Fruit fly (Drosophila melanogaster) whole organism, prepupa: ENCODE measurements around the gene CG9259.

Source experiments
- CG10631 ChIP-seq: fragments of 200-800 bp; sonication (Bioruptor generic); optimal IDR thresholded peaks from 2 replicates; lab custom pipeline; 2016; ENCODE audit warnings: missing biosample characterization, missing genetic modification characterization
- CG6854 ChIP-seq: fragments of 200-800 bp; sonication (Bioruptor generic); optimal IDR thresholded peaks from 2 replicates; lab custom pipeline; 2017; ENCODE audit warnings: missing biosample characterization, mild to moderate bottlenecking, missing genetic modification characterization
- Hr4 ChIP-seq: fragments of 200-800 bp; sonication (Bioruptor generic); optimal IDR thresholded peaks from 3 replicates; lab custom pipeline; 2016; ENCODE audit warnings: missing biosample characterization, missing genetic modification characterization
- OdsH ChIP-seq: fragments of 200-800 bp; sonication (Bioruptor generic); optimal IDR thresholded peaks from 3 replicates; lab custom pipeline; 2016; ENCODE audit warnings: missing biosample characterization, missing genetic modification characterization
- Smox ChIP-seq: fragments of 200-800 bp; sonication (Bioruptor generic); optimal IDR thresholded peaks from 3 replicates; lab custom pipeline; 2016; ENCODE audit warnings: missing biosample characterization, missing genetic modification characterization

DNA sequence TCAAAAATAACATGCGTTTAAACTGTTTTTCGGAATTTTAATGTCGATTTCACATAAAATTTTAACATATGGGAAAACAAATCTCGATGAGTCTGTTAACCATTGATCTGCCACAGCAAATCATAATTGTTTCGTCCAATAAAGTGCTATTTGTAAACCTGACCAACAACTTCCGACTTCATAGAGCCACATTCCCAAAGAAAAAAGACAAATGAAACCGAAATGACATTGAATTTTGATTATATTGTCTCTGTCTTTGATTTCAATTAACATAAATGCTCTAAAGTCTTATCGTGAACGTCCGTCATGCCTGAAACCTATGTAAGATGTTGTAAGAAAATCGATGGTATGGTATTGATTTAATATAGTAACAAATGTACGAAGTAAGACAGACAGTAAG is 15.9 kb upstream of the CG9259 start:
- TF ChIP-seq Smox (GFP tag; lab: Kevin White, UChicago) (no peak), Hr4 (GFP tag; lab: Kevin White, UChicago) (no peak), CG6854 (GFP tag; lab: Kevin White, UChicago) (no peak), CG10631 (GFP tag; lab: Kevin White, UChicago) (no peak), OdsH (GFP tag; lab: Kevin White, UChicago) (no peak)
